Worm (Caenorhabditis elegans): Measurements from ENCODE around the gene C18H7.4.

DNA sequence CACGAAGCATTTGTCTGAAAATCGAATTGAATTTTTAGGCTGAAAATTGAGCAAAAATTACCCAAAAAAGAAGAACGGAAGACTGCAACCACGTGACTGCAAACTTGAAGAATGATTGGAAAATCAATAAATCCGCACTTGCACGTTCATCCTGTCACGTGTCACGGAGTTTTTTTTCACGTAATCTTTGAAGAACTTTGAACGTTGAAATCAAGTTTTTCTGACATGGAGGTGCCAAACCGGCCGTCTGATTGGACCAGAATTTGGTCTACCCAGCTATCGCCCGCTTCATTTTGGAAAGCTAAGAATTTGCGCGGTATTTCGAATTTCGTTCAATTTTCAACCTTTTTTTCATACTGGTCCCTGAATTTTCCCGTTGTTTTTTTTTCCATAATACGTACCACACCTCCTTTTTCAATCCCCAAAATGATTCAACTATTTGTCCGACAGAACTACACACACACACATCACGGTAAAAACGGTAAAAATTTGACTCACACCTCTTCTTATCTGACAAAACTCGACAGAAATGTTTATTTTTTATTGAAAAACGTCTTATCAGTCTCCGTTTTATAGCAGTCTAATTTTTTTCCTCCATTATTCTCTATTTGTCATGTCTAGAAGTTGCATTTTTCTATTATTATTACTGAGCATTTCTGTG lies 3.3 kb downstream of the C18H7.4 start, which contains the start of the genes C18H7.7 and C18H7.11:
- TF ChIP-seq scrt-1 (GFP tag; IDR thresholded peaks at IDR 0.05) (no peak), flt-1 (GFP tag; IDR thresholded peaks at IDR 0.05) (no peak), B0310.2 (tag; optimal IDR thresholded peaks at IDR 0.05) (no peak), tbx-37 (GFP tag; conservative IDR thresholded peaks at IDR 0.05) (no peak), ama-1 (optimal IDR thresholded peaks at IDR 0.05) (no peak), F13C5.2 (tag; optimal IDR thresholded peaks at IDR 0.05) (no peak), tbx-11 (GFP tag; IDR thresholded peaks at IDR 0.05) (no peak), ceh-13 (GFP tag; optimal IDR thresholded peaks at IDR 0.05) (no peak), tra-4 (tag; optimal IDR thresholded peaks at IDR 0.05) (no peak), ceh-36 (tag; optimal IDR thresholded peaks at IDR 0.05) (no peak), hmbx-1 (tag; optimal IDR thresholded peaks at IDR 0.05) (no peak)

Measured in whole organism, early embryonic.